Worm (Caenorhabditis elegans) whole organism, mixed stage, embryonic: ENCODE data around the gene dgk-3.

Experiments used
- blmp-1 ChIP-seq: fragments of 150-350 bp; optimal IDR thresholded peaks from 2 replicates; lab custom pipeline; 2014; ENCODE audit warnings: missing biosample characterization, missing genetic modification characterization
- ceh-43 ChIP-seq: fragments of 200-800 bp; sonication (Bioruptor generic); optimal IDR thresholded peaks from 2 replicates; lab custom pipeline; 2018; ENCODE audit warnings: mild to moderate bottlenecking, missing genetic modification characterization, moderate library complexity, missing compliant biosample characterization
- ceh-83 ChIP-seq: fragments of 200-800 bp; sonication (Bioruptor generic); optimal IDR thresholded peaks from 2 replicates; lab custom pipeline; 2018; ENCODE audit warnings: mild to moderate bottlenecking, missing genetic modification characterization, missing compliant biosample characterization
- ces-1 ChIP-seq: fragments of 150-350 bp; optimal IDR thresholded peaks from 2 replicates; lab custom pipeline; 2014; ENCODE audit warnings: missing biosample characterization, missing genetic modification reagents, missing genetic modification characterization
- cnd-1 ChIP-seq: fragments of 200-800 bp; sonication (Bioruptor generic); optimal IDR thresholded peaks from 2 replicates; lab custom pipeline; 2018; ENCODE audit warnings: mild to moderate bottlenecking, missing genetic modification characterization, missing compliant biosample characterization
- drap-1 ChIP-seq: fragments of 200-800 bp; sonication (Bioruptor generic); optimal IDR thresholded peaks from 3 replicates; lab custom pipeline; 2018; ENCODE audit warnings: mild to moderate bottlenecking, missing genetic modification characterization, missing compliant biosample characterization
- elt-1 ChIP-seq: sonication (generic microtip); optimal IDR thresholded peaks from 2 replicates; lab custom pipeline; 2017; ENCODE audit warnings: missing genetic modification characterization, mild to moderate bottlenecking, missing compliant biosample characterization, antibody characterized with exemption, moderate library complexity, borderline replicate concordance; ENCODE audit not compliant: insufficient read depth
- elt-3 ChIP-seq: fragments of 150-350 bp; optimal IDR thresholded peaks from 2 replicates; lab custom pipeline; 2014; ENCODE audit warnings: missing biosample characterization, missing genetic modification characterization
- flh-1 ChIP-seq: fragments of 200-800 bp; sonication (Bioruptor generic); optimal IDR thresholded peaks from 2 replicates; lab custom pipeline; 2018; ENCODE audit warnings: mild to moderate bottlenecking, missing genetic modification characterization, moderate library complexity, missing compliant biosample characterization
- ham-2 ChIP-seq: fragments of 200-800 bp; sonication (Bioruptor generic); optimal IDR thresholded peaks from 2 replicates; lab custom pipeline; 2018; ENCODE audit warnings: mild to moderate bottlenecking, missing genetic modification characterization, missing compliant biosample characterization
- hlh-1 ChIP-seq: fragments of 150-350 bp; optimal IDR thresholded peaks from 2 replicates; lab custom pipeline; 2014; ENCODE audit warnings: missing biosample characterization, missing genetic modification reagents, missing genetic modification characterization
- lin-13 ChIP-seq: fragments of 150-350 bp; optimal IDR thresholded peaks from 2 replicates; lab custom pipeline; 2014; ENCODE audit warnings: missing biosample characterization, missing genetic modification characterization
- lsy-2 ChIP-seq: fragments of 150-350 bp; optimal IDR thresholded peaks from 2 replicates; lab custom pipeline; 2014; ENCODE audit warnings: missing biosample characterization, missing genetic modification characterization
- mab-5 ChIP-seq: fragments of 150-350 bp; optimal IDR thresholded peaks from 2 replicates; lab custom pipeline; 2014; ENCODE audit warnings: missing biosample characterization, missing genetic modification characterization
- mep-1 ChIP-seq: fragments of 150-350 bp; optimal IDR thresholded peaks from 2 replicates; lab custom pipeline; 2017; ENCODE audit warnings: missing biosample characterization, missing genetic modification reagents, missing genetic modification characterization, inconsistent platforms
- mls-2 ChIP-seq: sonication (generic microtip); optimal IDR thresholded peaks from 2 replicates; lab custom pipeline; 2016; ENCODE audit warnings: mild to moderate bottlenecking, missing genetic modification characterization, moderate library complexity, missing compliant biosample characterization
- nhr-12 ChIP-seq: fragments of 150-350 bp; optimal IDR thresholded peaks from 2 replicates; lab custom pipeline; 2014; ENCODE audit warnings: missing biosample characterization, missing genetic modification characterization
- nhr-2 ChIP-seq: fragments of 150-350 bp; optimal IDR thresholded peaks from 2 replicates; lab custom pipeline; 2014; ENCODE audit warnings: missing biosample characterization, missing genetic modification characterization
- nhr-237 ChIP-seq: fragments of 150-350 bp; optimal IDR thresholded peaks from 2 replicates; lab custom pipeline; 2014; ENCODE audit warnings: missing biosample characterization, missing genetic modification characterization
- nhr-28 ChIP-seq: fragments of 150-350 bp; optimal IDR thresholded peaks from 2 replicates; lab custom pipeline; 2014; ENCODE audit warnings: missing biosample characterization, missing genetic modification characterization
- nhr-76 ChIP-seq: sonication (generic microtip); optimal IDR thresholded peaks from 2 replicates; lab custom pipeline; 2017; ENCODE audit warnings: missing biosample characterization, missing genetic modification characterization
- sem-2 ChIP-seq: fragments of 200-800 bp; sonication (Bioruptor generic); optimal IDR thresholded peaks from 2 replicates; lab custom pipeline; 2018; ENCODE audit warnings: mild to moderate bottlenecking, missing genetic modification characterization, missing compliant biosample characterization
- snpc-4 ChIP-seq: fragments of 150-350 bp; optimal IDR thresholded peaks from 2 replicates; lab custom pipeline; 2014; ENCODE audit warnings: missing biosample characterization, missing genetic modification characterization
- sptf-1 ChIP-seq: sonication (generic microtip); optimal IDR thresholded peaks from 2 replicates; lab custom pipeline; 2017; ENCODE audit warnings: mild to moderate bottlenecking, missing genetic modification characterization, moderate library complexity, missing compliant biosample characterization
- tbx-8 ChIP-seq: fragments of 200-800 bp; sonication (Bioruptor generic); optimal IDR thresholded peaks from 2 replicates; lab custom pipeline; 2018; ENCODE audit warnings: mild to moderate bottlenecking, missing genetic modification characterization, moderate library complexity, missing compliant biosample characterization
- unc-120 ChIP-seq: sonication (generic microtip); optimal IDR thresholded peaks from 2 replicates; lab custom pipeline; 2017; ENCODE audit warnings: missing genetic modification characterization, missing compliant biosample characterization; ENCODE audit not compliant: poor library complexity, severe bottlenecking
- unc-62 ChIP-seq: fragments of 150-350 bp; optimal IDR thresholded peaks from 2 replicates; lab custom pipeline; 2014; ENCODE audit warnings: missing biosample characterization, missing genetic modification reagents, missing genetic modification characterization
- zip-8 ChIP-seq: fragments of 150-350 bp; optimal IDR thresholded peaks from 2 replicates; lab custom pipeline; 2014; ENCODE audit warnings: missing biosample characterization, missing genetic modification characterization
- ztf-11 ChIP-seq: fragments of 150-350 bp; optimal IDR thresholded peaks from 2 replicates; lab custom pipeline; 2014; ENCODE audit warnings: missing biosample characterization, missing genetic modification characterization

Gene dgk-3

DNA sequence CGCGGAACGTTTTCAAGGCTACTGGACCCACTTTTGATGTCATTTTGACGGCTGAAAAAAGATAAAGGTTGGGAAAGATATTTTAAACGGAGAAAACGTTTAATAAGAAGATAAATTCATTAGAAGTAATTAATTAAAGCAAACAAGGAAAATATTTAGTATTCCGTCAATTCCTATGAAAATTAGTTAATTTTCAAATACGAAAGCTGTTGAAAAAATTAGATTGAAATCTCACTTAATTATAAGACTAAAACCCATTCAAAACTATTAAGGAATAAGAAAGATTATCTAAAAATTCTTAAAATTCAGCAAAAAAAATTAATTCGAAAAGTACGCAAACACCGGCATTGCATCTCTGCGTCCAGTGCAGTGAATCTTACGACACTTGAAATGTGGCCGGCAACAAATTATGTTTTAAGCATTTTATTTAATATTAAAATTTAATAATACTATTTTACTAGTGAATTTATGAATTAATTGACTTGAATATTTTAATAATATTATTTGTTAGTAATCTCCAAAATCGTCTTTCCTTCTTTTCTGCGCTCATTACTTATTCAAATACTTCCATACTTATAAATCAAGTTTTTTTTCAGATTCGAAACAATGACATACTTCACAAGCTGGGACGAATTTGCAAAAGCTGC is 18.0 kb upstream of the dgk-3 start, which contains the start of the genes ZK512.2 and ZK512.4:
Gene ZK512.2, minus strand, starts transcription at position 51 of the 647 bp plus-strand sequence.
Gene ZK512.4, plus strand, starts transcription at position 597 of the 647 bp plus-strand sequence.
- TF ChIP-seq ham-2 (no peak), nhr-237 (no peak), ces-1 (GFP tag; lab: Kevin White, UChicago) (peak; percentile 53), mep-1 (tag; lab: Kevin White, UChicago) (no peak), unc-120 (tag; lab: Kevin White, UChicago) (no peak), sem-2 (GFP tag; lab: Kevin White, UChicago) (no peak), mab-5 (tag; lab: Kevin White, UChicago) (no peak), lsy-2 (peak; percentile 24), nhr-28 (tag; lab: Kevin White, UChicago) (no peak), tbx-8 (no peak), blmp-1 (tag; lab: Kevin White, UChicago) (no peak), zip-8 (tag; lab: Kevin White, UChicago) (no peak), ceh-83 (GFP tag; lab: Kevin White, UChicago) (no peak)

DNA sequence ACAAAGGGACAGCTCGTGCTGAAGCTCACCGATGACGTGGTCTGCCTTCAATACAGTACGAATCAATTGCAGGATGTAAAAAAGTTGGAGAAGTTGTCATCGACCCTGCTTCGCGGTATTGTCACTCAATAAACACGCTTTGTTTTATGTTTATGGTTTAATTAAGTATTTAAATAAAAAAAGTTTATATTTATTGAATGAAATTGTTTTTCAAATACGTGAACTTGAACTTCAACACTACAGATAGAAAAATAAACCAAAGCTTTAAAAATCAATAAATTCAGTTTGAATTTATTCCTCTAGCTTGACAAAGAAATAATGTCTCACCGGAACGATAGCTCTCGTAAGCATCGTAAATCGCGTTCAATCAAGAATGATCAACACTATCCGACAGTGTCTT is 17.1 kb upstream of the dgk-3 start, which contains the start of gene ZK512.8:
Gene ZK512.8, plus strand, starts transcription at position 301 of the 400 bp plus-strand sequence.
- TF ChIP-seq elt-3 (tag; lab: Kevin White, UChicago), result no peak
- TF ChIP-seq mls-2 (tag; lab: Kevin White, UChicago), result no peak
- TF ChIP-seq drap-1 (GFP tag; lab: Kevin White, UChicago), result no peak
- no peak for TF ChIP-seq nhr-2
- TF ChIP-seq flh-1 (GFP tag; lab: Kevin White, UChicago), result no peak
- no peak for TF ChIP-seq unc-120 (tag; lab: Kevin White, UChicago)
- no peak for TF ChIP-seq ztf-11 (tag; lab: Kevin White, UChicago)
- no peak for TF ChIP-seq elt-1
- no peak for TF ChIP-seq sptf-1 (tag; lab: Kevin White, UChicago)
- TF ChIP-seq ces-1 (GFP tag; lab: Kevin White, UChicago), result no peak
- TF ChIP-seq nhr-28 (tag; lab: Kevin White, UChicago), result no peak
- TF ChIP-seq cnd-1 (tag; lab: Kevin White, UChicago), result no peak
- TF ChIP-seq ham-2, result no peak
- TF ChIP-seq, all 35 proteins: peak for 0

DNA sequence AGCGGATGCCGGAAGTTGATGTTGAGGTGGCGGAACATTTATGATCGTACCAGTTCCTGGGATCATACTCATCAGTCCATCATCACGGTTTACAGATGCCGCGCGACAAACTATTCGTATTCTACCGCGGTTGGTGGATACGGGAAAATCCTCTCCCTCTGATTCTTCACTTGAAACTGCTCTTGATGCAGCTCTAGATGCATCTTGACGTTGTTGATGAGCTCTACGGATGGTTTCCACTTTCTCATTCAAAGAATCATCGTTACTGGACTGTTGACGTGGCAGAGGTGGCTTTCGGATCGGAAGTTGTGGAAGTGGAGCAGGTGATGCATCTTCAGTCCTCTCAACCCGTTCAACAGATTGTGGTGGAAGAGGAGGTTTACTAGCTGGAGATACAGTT is 13.7 kb upstream of the dgk-3 start:
- TF ChIP-seq cnd-1 (tag; lab: Kevin White, UChicago) (no peak), drap-1 (GFP tag; lab: Kevin White, UChicago) (no peak), blmp-1 (tag; lab: Kevin White, UChicago) (no peak), elt-1 (no peak), mls-2 (tag; lab: Kevin White, UChicago) (no peak), nhr-237 (no peak)

DNA sequence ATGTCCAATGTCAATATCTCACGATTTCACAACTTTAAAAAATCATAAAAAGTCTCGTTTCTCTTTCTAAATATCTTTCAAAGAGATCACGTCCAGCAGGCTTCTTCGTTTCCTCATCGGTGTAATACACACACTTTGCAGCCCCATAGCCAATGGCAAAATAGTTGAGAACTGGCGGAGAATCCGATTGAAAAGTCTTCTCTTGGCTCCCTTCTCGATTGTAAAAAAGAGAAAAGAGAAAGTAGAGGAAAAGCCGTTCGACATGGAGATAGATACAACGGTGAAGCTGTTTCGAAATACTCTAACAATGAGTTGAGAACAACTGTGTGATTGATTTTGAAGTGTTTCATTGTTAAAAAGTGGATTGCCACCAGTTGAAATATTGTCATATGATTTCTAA is 11.1 kb upstream of the dgk-3 start:
- peak; percentile 53 for TF ChIP-seq unc-120 (tag; lab: Kevin White, UChicago)
- TF ChIP-seq mab-5 (tag; lab: Kevin White, UChicago), result no peak
- peak; percentile 5 for TF ChIP-seq unc-62 (GFP tag; lab: Kevin White, UChicago)
- no peak for TF ChIP-seq cnd-1 (tag; lab: Kevin White, UChicago)
- peak; percentile 34 for TF ChIP-seq hlh-1 (tag; lab: Kevin White, UChicago)
- TF ChIP-seq zip-8 (tag; lab: Kevin White, UChicago), result no peak
- TF ChIP-seq nhr-12, result no peak
- TF ChIP-seq sptf-1 (tag; lab: Kevin White, UChicago), result no peak
- no peak for TF ChIP-seq nhr-2
- TF ChIP-seq ceh-83 (GFP tag; lab: Kevin White, UChicago), result no peak
- no peak for TF ChIP-seq elt-3 (tag; lab: Kevin White, UChicago)
- TF ChIP-seq snpc-4, result no peak
- TF ChIP-seq mls-2 (tag; lab: Kevin White, UChicago), result no peak
- no peak for TF ChIP-seq mep-1 (tag; lab: Kevin White, UChicago)
- TF ChIP-seq elt-1, result no peak

DNA sequence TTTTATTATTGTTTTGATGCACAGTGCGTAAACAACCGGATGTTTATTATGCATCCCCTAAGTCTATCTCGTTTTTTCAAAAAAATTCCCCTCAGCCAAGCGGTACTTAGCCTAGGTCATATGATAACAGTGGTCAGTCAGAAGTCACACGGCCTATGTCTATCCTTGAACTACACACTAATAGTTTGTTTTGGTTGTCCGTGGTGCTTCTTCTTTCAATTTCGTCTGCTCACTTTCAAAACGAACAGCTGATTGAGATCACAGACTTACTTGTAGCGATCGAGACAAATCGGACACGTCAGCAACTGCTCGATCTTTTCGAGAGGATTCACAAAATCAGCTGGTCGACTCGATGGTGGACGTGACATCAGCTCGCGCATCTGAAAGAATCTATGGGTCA is 9.9 kb upstream of the dgk-3 start:
- no peak for TF ChIP-seq ceh-43
- TF ChIP-seq tbx-8, result no peak
- TF ChIP-seq nhr-28 (tag; lab: Kevin White, UChicago), result no peak
- no peak for TF ChIP-seq nhr-237
- no peak for TF ChIP-seq ztf-11 (tag; lab: Kevin White, UChicago)
- TF ChIP-seq snpc-4, result no peak
- no peak for TF ChIP-seq lin-13 (tag; lab: Kevin White, UChicago)
- no peak for TF ChIP-seq nhr-76
- TF ChIP-seq sem-2 (GFP tag; lab: Kevin White, UChicago), result no peak
- no peak for TF ChIP-seq ceh-83 (GFP tag; lab: Kevin White, UChicago)
- no peak for TF ChIP-seq drap-1 (GFP tag; lab: Kevin White, UChicago)
